Fruit fly (Drosophila melanogaster): ENCODE results near the gene hh.

- TF ChIP-seq Abd-B (GFP tag; optimal IDR thresholded peaks at IDR 0.05) (no peak), Mio (GFP tag; optimal IDR thresholded peaks at IDR 0.05) (no peak), N (GFP tag; optimal IDR thresholded peaks at IDR 0.05) (no peak), woc (GFP tag; optimal IDR thresholded peaks at IDR 0.05) (no peak)
Measured at dm6 chr3R:23129617-23130016, 12.1 kb downstream of the hh start.

Measured in whole organism, wandering third instar larva.